Fruit fly (Drosophila melanogaster): Measurements from ENCODE around the gene Cpr64Aa.

Cpr64Aa gene

dm6 chr3L:4229365-4229967, 20.5 kb upstream of the Cpr64Aa start (continued):
- no peak for TF ChIP-seq Gug (GFP tag; IDR thresholded peaks at IDR 0.05)
- TF ChIP-seq Dfd (GFP tag; optimal IDR thresholded peaks at IDR 0.05): no peak
- TF ChIP-seq dati (GFP tag; IDR thresholded peaks at IDR 0.05): no peak
- TF ChIP-seq pita (GFP tag; optimal IDR thresholded peaks at IDR 0.05): no peak
- no peak for TF ChIP-seq CG14710 (tag; optimal IDR thresholded peaks at IDR 0.05)
- peak in 1 of 3 experiments; percentile 89 for TF ChIP-seq Stat92E (GFP tag; optimal IDR thresholded peaks at IDR 0.05)
- no peak for TF ChIP-seq Dll (GFP tag; IDR thresholded peaks at IDR 0.05; ENCODE audit: partially characterized antibody)
- TF ChIP-seq zen2 (GFP tag; IDR thresholded peaks at IDR 0.05; ENCODE audit: partially characterized antibody): no peak
- no peak for TF ChIP-seq Vsx1 (GFP tag; optimal IDR thresholded peaks at IDR 0.05)
- no peak for TF ChIP-seq gsb (GFP tag; IDR thresholded peaks at IDR 0.05)
- peak; percentile 12 for TF ChIP-seq phol (tag; optimal IDR thresholded peaks at IDR 0.05)
- TF ChIP-seq sima (GFP tag; optimal IDR thresholded peaks at IDR 0.05): no peak
- no peak for TF ChIP-seq CG18599 (GFP tag; optimal IDR thresholded peaks at IDR 0.05)
- TF ChIP-seq CG31441 (GFP tag; IDR thresholded peaks at IDR 0.05): no peak
- peak; percentile 3 for TF ChIP-seq CG1603 (tag; optimal IDR thresholded peaks at IDR 0.05)
- peak; percentile 55 for TF ChIP-seq pros (GFP tag; optimal IDR thresholded peaks at IDR 0.05)
- peak in 1 of 2 experiments; percentile 13 for TF ChIP-seq Pdp1 (GFP tag; optimal IDR thresholded peaks at IDR 0.05)
- TF ChIP-seq CG18262 (tag; optimal IDR thresholded peaks at IDR 0.05): peak; percentile 4
- no peak for TF ChIP-seq ewg (GFP tag; optimal IDR thresholded peaks at IDR 0.05)
- no peak for TF ChIP-seq CG2202 (tag; optimal IDR thresholded peaks at IDR 0.05)
- TF ChIP-seq Sox102F (GFP tag; optimal IDR thresholded peaks at IDR 0.05): peak; percentile 9
- no peak for TF ChIP-seq CoRest (tag; optimal IDR thresholded peaks at IDR 0.05)
- no peak for TF ChIP-seq slbo (GFP tag; IDR thresholded peaks at IDR 0.05)
- TF ChIP-seq CG1832 (GFP tag; optimal IDR thresholded peaks at IDR 0.05): no peak
- no peak for TF ChIP-seq CG8089 (GFP tag; optimal IDR thresholded peaks at IDR 0.05)
- no peak for TF ChIP-seq zen (tag; optimal IDR thresholded peaks at IDR 0.05)
- TF ChIP-seq Hand (GFP tag; optimal IDR thresholded peaks at IDR 0.05): no peak
- peak; percentile 19 for TF ChIP-seq Med (GFP tag)
- TF ChIP-seq Doc2 (GFP tag; IDR thresholded peaks at IDR 0.05): no peak
- TF ChIP-seq ssp (GFP tag; IDR thresholded peaks at IDR 0.05): no peak
- no peak for TF ChIP-seq fd102C (GFP tag; optimal IDR thresholded peaks at IDR 0.05)
- TF ChIP-seq vvl (GFP tag; IDR thresholded peaks at IDR 0.05): peak; percentile 66

dm6 chr3L:4228187-4228836, 19.3 kb upstream of the Cpr64Aa start:
- TF ChIP-seq fd64A (GFP tag; optimal IDR thresholded peaks at IDR 0.05) (peak; percentile 96), CG12071 (GFP tag; optimal IDR thresholded peaks at IDR 0.05) (peak; percentile 94), CHES-1-like (GFP tag; optimal IDR thresholded peaks at IDR 0.05) (peak; percentile 92), Deaf1 (tag; optimal IDR thresholded peaks at IDR 0.05) (peak; percentile 81), CG4424 (GFP tag; optimal IDR thresholded peaks at IDR 0.05) (peak; percentile 95), Nf-YB (GFP tag; optimal IDR thresholded peaks at IDR 0.05) (peak; percentile 85), jing (GFP tag; optimal IDR thresholded peaks at IDR 0.05) (peak; percentile 97), CG9215 (GFP tag; IDR thresholded peaks at IDR 0.05) (peak; percentile 83), CG13287 (GFP tag; IDR thresholded peaks at IDR 0.05; ENCODE audit: partially characterized antibody) (no peak), bigmax (GFP tag; optimal IDR thresholded peaks at IDR 0.05) (peak; percentile 38), dan (GFP tag; IDR thresholded peaks at IDR 0.05) (peak; percentile 87), CG13775 (GFP tag; optimal IDR thresholded peaks at IDR 0.05) (peak; percentile 92), CG15073 (GFP tag; optimal IDR thresholded peaks at IDR 0.05) (peak; percentile 86), CG12769 (tag; optimal IDR thresholded peaks at IDR 0.05) (peak; percentile 98), CG10462 (GFP tag; optimal IDR thresholded peaks at IDR 0.05) (peak; percentile 92), pum (GFP tag; optimal IDR thresholded peaks at IDR 0.05) (peak; percentile 96), zen2 (GFP tag; IDR thresholded peaks at IDR 0.05; ENCODE audit: partially characterized antibody) (no peak), trem (tag; optimal IDR thresholded peaks at IDR 0.05) (peak; percentile 94)

All from whole organism, embryonic.